Fruit fly (Drosophila melanogaster) ovary, adult (tissue): Measurements from ENCODE around the gene Elovl7.

Experiments used
- CG17801 ChIP-seq: fragments of 200-800 bp; optimal IDR thresholded peaks from 2 replicates; lab custom pipeline; 2019; ENCODE audit warnings: missing biosample characterization, mild to moderate bottlenecking, missing genetic modification characterization, moderate library complexity; ENCODE audit not compliant: partially characterized antibody

Gene Elovl7

dm6 chr3R:7999530-8000116, 4.0 kb upstream of the Elovl7 start, which contains the start of gene PIG-H:
Gene PIG-H (plus strand): TSS chr3R:7999832.
- no peak for TF ChIP-seq CG17801

- no peak for TF ChIP-seq CG17801
These were observed 3.1 kb upstream of the Elovl7 start for dm6 chr3R:7998778-7999177.

- no peak for TF ChIP-seq CG17801
These were observed 1.0 kb downstream of the Elovl7 start for dm6 chr3R:7994629-7995028.

dm6 chr3R:7993506-7993905, 2.1 kb downstream of the Elovl7 start:
- TF ChIP-seq CG17801 = no peak

dm6 chr3R:7992100-7992499, 3.6 kb downstream of the Elovl7 start:
- TF ChIP-seq CG17801 = no peak

- TF ChIP-seq CG17801 = no peak
These were observed 4.2 kb downstream of the Elovl7 start for dm6 chr3R:7991446-7991845.

dm6 chr3R:7990799-7991423, 4.7 kb downstream of the Elovl7 start:
- TF ChIP-seq CG17801 = no peak

dm6 chr3R:7990257-7990656, 5.4 kb downstream of the Elovl7 start:
- no peak for TF ChIP-seq CG17801

dm6 chr3R:7981396-7981795, 14.3 kb downstream of the Elovl7 start:
- TF ChIP-seq CG17801 = no peak

- no peak for TF ChIP-seq CG17801
These were observed 15.4 kb downstream of the Elovl7 start, which contains the start of gene Sfp84E for dm6 chr3R:7980222-7980621. Gene Sfp84E (minus strand): TSS chr3R:7980322.

- no peak for TF ChIP-seq CG17801
These were observed 17.2 kb downstream of the Elovl7 start, which contains the start of the genes CD98hc and Os-C for dm6 chr3R:7978379-7979009. Gene CD98hc (minus strand): TSS chr3R:7978428. Gene Os-C (plus strand): TSS chr3R:7978959.

dm6 chr3R:7977011-7977925, 18.4 kb downstream of the Elovl7 start:
- peak; percentile 32 for TF ChIP-seq CG17801

- no peak for TF ChIP-seq CG17801
These were observed 22.6 kb downstream of the Elovl7 start for dm6 chr3R:7973049-7973448.

- no peak for TF ChIP-seq CG17801
These were observed 23.5 kb downstream of the Elovl7 start for dm6 chr3R:7972179-7972578.

dm6 chr3R:7970640-7971039, 25.0 kb downstream of the Elovl7 start:
- TF ChIP-seq CG17801 = no peak

dm6 chr3R:7969702-7970175, 25.9 kb downstream of the Elovl7 start:
- no peak for TF ChIP-seq CG17801
